Fruit fly (Drosophila melanogaster) whole organism, prepupa: ENCODE data around the gene CG31550.

Source experiments
- CG10631 ChIP-seq: fragments of 200-800 bp; sonication (Bioruptor generic); optimal IDR thresholded peaks from 2 replicates; lab custom pipeline; 2016; ENCODE audit warnings: missing biosample characterization, missing genetic modification characterization
- CG11762 ChIP-seq: fragments of 200-800 bp; sonication (Bioruptor generic); optimal IDR thresholded peaks from 3 replicates; lab custom pipeline; 2016; ENCODE audit warnings: missing biosample characterization, missing genetic modification characterization; ENCODE audit not compliant: insufficient read depth
- CG6163 ChIP-seq: fragments of 200-800 bp; sonication (Bioruptor generic); IDR thresholded peaks from 3 replicates; pipeline ENCODE4 v1.3.6; 2022; ENCODE audit warnings: missing biosample characterization, missing genetic modification characterization
- CG6276 ChIP-seq: fragments of 200-800 bp; sonication (Bioruptor generic); optimal IDR thresholded peaks from 2 replicates; lab custom pipeline; 2017; ENCODE audit warnings: missing biosample characterization, mild to moderate bottlenecking, missing genetic modification characterization
- CG6808 ChIP-seq: fragments of 200-800 bp; sonication (Bioruptor generic); optimal IDR thresholded peaks from 3 replicates; lab custom pipeline; 2017; ENCODE audit warnings: missing biosample characterization, missing genetic modification characterization, mild to moderate bottlenecking, moderate library complexity, missing genetic modification reagents
- CG6854 ChIP-seq: fragments of 200-800 bp; sonication (Bioruptor generic); optimal IDR thresholded peaks from 2 replicates; lab custom pipeline; 2017; ENCODE audit warnings: missing biosample characterization, mild to moderate bottlenecking, missing genetic modification characterization
- CG8632 ChIP-seq: fragments of 200-800 bp; sonication (Bioruptor generic); optimal IDR thresholded peaks from 3 replicates; lab custom pipeline; 2016; ENCODE audit warnings: missing biosample characterization, missing genetic modification characterization
- CG9139 ChIP-seq: fragments of 200-800 bp; sonication (Bioruptor generic); optimal IDR thresholded peaks from 3 replicates; lab custom pipeline; 2017; ENCODE audit warnings: missing biosample characterization, mild to moderate bottlenecking, missing genetic modification characterization
- Eip75B ChIP-seq: fragments of 200-800 bp; sonication (Bioruptor generic); optimal IDR thresholded peaks from 3 replicates; lab custom pipeline; 2016; ENCODE audit warnings: missing biosample characterization, missing genetic modification characterization
- Eip78C ChIP-seq: fragments of 200-800 bp; sonication (Bioruptor generic); peaks from one replicate; lab custom pipeline; 2016; ENCODE audit warnings: missing biosample characterization, missing genetic modification characterization
- Eip93F ChIP-seq: fragments of 200-800 bp; sonication (Bioruptor generic); optimal IDR thresholded peaks from 2 replicates; lab custom pipeline; 2016; ENCODE audit warnings: missing biosample characterization, mild to moderate bottlenecking, missing genetic modification characterization
- Ets96B ChIP-seq: fragments of 200-800 bp; optimal IDR thresholded peaks from 2 replicates; lab custom pipeline; 2019; ENCODE audit warnings: missing biosample characterization, mild to moderate bottlenecking, missing genetic modification characterization, moderate library complexity
- Hr38 ChIP-seq: sonication (Bioruptor generic); optimal IDR thresholded peaks from 2 replicates; lab custom pipeline; 2016; ENCODE audit warnings: missing biosample characterization, missing genetic modification characterization
- Hr39 ChIP-seq: fragments of 200-800 bp; sonication (Bioruptor generic); optimal IDR thresholded peaks from 2 replicates; lab custom pipeline; 2016; ENCODE audit warnings: missing biosample characterization, missing genetic modification characterization
- Sox14 ChIP-seq: fragments of 200-800 bp; sonication (Bioruptor generic); optimal IDR thresholded peaks from 3 replicates; lab custom pipeline; 2016; ENCODE audit warnings: missing biosample characterization, missing genetic modification characterization
- achi ChIP-seq: fragments of 200-800 bp; sonication (Bioruptor generic); optimal IDR thresholded peaks from 3 replicates; lab custom pipeline; 2016; ENCODE audit warnings: missing biosample characterization, missing genetic modification characterization
- acj6 ChIP-seq: fragments of 200-800 bp; sonication (Bioruptor generic); optimal IDR thresholded peaks from 3 replicates; lab custom pipeline; 2016; ENCODE audit warnings: missing biosample characterization, missing genetic modification characterization
- eg ChIP-seq: fragments of 200-800 bp; sonication (Bioruptor generic); IDR thresholded peaks from 3 replicates; pipeline ENCODE4 v1.3.6; 2022; ENCODE audit warnings: missing biosample characterization, missing genetic modification characterization
- esn ChIP-seq: fragments of 200-800 bp; sonication (Bioruptor generic); optimal IDR thresholded peaks from 2 replicates; lab custom pipeline; 2016; ENCODE audit warnings: missing biosample characterization, mild to moderate bottlenecking, missing genetic modification characterization, moderate library complexity
- fkh ChIP-seq: fragments of 200-800 bp; sonication (Bioruptor generic); optimal IDR thresholded peaks from 3 replicates; lab custom pipeline; 2017; ENCODE audit warnings: missing biosample characterization, mild to moderate bottlenecking, missing genetic modification characterization, moderate library complexity
- lz ChIP-seq: fragments of 200-800 bp; sonication (Bioruptor generic); optimal IDR thresholded peaks from 3 replicates; lab custom pipeline; 2016; ENCODE audit warnings: missing biosample characterization, missing genetic modification characterization
- salr ChIP-seq, 2 experiments: fragments of 200-800 bp; sonication (Bioruptor generic); optimal IDR thresholded peaks; 3 replicates each; lab custom pipeline; 2016 to 2018; ENCODE audit warnings: missing biosample characterization in 2 of 2, missing genetic modification characterization in 2 of 2, mild to moderate bottlenecking in 1 of 2
- spab ChIP-seq: fragments of 200-800 bp; sonication (Bioruptor generic); optimal IDR thresholded peaks from 2 replicates; lab custom pipeline; 2017; ENCODE audit warnings: missing biosample characterization, mild to moderate bottlenecking, missing genetic modification characterization, missing genetic modification reagents
- ss ChIP-seq, 2 experiments: fragments of 200-800 bp; sonication (Bioruptor generic); optimal IDR thresholded peaks; 2 replicates in 1 of 2; 3 replicates in 1 of 2; lab custom pipeline; 2017 to 2018; ENCODE audit warnings: mild to moderate bottlenecking in 2 of 2, missing biosample characterization in 2 of 2, missing genetic modification characterization in 2 of 2, moderate library complexity in 1 of 2
- svp ChIP-seq: fragments of 200-800 bp; sonication (Bioruptor generic); peaks from one replicate; lab custom pipeline; 2016; ENCODE audit warnings: missing biosample characterization, missing genetic modification characterization
- topi ChIP-seq: fragments of 200-800 bp; sonication (Bioruptor generic); optimal IDR thresholded peaks from 3 replicates; lab custom pipeline; 2016; ENCODE audit warnings: missing biosample characterization, missing genetic modification characterization
- vri ChIP-seq: fragments of 200-800 bp; sonication (Bioruptor generic); optimal IDR thresholded peaks from 3 replicates; lab custom pipeline; 2016; ENCODE audit warnings: missing biosample characterization, mild to moderate bottlenecking, missing genetic modification characterization

The CG31550 gene

DNA sequence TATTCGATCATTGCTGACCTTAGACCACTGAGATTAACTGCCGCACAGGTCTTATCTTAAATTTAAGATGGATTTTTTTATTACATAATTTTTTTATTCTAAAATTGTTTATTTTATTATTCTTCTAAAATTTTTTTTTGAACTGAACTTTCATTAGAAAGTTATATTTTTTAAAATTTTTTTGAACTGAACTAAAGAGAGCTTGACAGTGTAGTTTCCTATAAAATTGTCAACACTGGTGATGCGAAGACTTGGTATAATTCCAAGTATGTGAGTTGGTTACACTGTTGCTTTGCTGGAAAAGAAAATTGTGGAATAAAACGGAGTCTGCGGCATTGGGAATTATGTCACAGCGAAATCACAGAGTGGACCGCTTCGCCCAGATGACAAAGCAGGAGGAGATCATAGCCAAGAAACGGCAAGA, at the start of gene CG31550 (continued):
- TF ChIP-seq CG6854 (peak; percentile 14), topi (GFP tag; lab: Kevin White, UChicago) (peak; percentile 57), CG6276 (GFP tag; lab: Kevin White, UChicago) (no peak), Ets96B (tag; lab: Kevin White, UChicago) (no peak), CG9139 (no peak), esn (GFP tag; lab: Kevin White, UChicago) (peak; percentile 70), svp (GFP tag; lab: Kevin White, UChicago) (no peak)
- TF ChIP-seq, all 60 proteins: peak for 24

- TF ChIP-seq Sox14 (GFP tag; lab: Kevin White, UChicago): peak; percentile 24
- TF ChIP-seq acj6 (GFP tag; lab: Kevin White, UChicago): no peak
- no peak for TF ChIP-seq CG6163 (GFP tag; lab: Robert Waterston, UW)
- TF ChIP-seq fkh (GFP tag; lab: Kevin White, UChicago): peak; percentile 65
- TF ChIP-seq svp (GFP tag; lab: Kevin White, UChicago): no peak
Measured at dm6 chr3R:5438750-5439149, 46.6 kb upstream of the CG31550 start.

DNA sequence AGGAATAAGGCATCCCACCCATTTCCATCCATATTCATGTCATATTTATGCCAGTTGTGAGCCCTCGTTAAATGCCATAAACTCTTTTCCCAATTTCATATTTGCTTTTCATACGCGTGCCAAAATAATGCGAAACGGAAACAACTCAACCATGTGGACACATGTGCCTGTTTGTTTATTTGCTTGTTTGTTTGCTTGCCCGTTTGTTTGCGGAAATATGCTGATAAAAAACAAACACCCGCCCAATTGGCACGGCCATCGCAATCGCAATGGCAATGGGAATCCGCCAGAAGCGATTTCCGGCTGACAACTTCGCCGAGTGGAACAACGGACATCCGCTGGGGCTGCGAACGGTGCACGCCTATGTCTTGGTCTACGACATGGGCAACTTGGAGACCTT, 31.0 kb upstream of the CG31550 start:
- TF ChIP-seq CG11762 (GFP tag; lab: Kevin White, UChicago) (no peak), vri (GFP tag; lab: Kevin White, UChicago) (peak; percentile 13), spab (GFP tag; lab: Kevin White, UChicago) (no peak), Hr38 (GFP tag; lab: Kevin White, UChicago) (no peak), CG8632 (GFP tag; lab: Kevin White, UChicago) (no peak), fkh (GFP tag; lab: Kevin White, UChicago) (no peak), Eip75B (GFP tag; lab: Kevin White, UChicago) (no peak), CG10631 (GFP tag; lab: Kevin White, UChicago) (no peak), CG6808 (GFP tag; lab: Kevin White, UChicago) (no peak), Eip78C (GFP tag; lab: Kevin White, UChicago) (peak; percentile 50)

- TF ChIP-seq Hr39: no peak
- peak; percentile 18 for TF ChIP-seq vri (GFP tag; lab: Kevin White, UChicago)
Measured at dm6 chr3R:5458627-5459026, 26.7 kb upstream of the CG31550 start.

DNA sequence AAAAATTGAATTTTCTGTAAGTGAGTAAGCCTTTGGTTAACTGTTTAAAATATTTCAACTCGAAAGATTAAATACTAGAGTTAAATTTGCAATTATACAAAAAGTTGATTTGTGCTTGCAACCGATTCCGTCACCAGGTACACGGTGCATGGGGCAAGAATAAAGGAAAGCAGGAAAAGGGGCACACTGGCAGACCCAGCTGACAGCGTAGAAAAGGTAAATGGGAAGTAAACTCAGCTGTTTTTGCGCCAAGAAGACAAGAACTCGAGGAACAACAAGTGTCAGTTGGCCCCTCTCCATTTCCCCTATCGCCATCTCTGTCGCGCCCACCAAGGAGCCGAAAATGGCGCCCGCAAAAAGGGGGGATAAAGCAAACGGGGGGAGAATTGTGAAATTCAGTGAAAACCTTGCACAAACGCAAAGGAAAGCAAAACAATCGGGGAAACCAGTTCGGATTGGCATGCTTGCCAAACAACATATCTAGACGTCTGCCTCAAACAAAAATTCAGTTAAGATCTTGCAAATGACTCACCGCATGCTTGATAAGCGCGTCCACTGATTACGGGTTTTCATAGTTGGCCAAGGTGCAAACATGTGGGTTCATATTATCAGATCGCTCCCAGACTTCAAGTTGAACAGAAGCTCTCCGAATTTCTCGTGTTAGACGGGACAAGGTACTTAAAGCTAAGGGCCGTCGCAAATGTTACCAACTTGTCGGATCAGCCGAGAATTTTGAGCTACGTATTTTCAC, 22.0 kb upstream of the CG31550 start:
- peak in 1 of 2 experiments; percentile 37 for TF ChIP-seq ss (GFP tag; optimal IDR thresholded peaks at IDR 0.05; lab: Kevin White, UChicago)
- no peak for TF ChIP-seq svp (GFP tag; lab: Kevin White, UChicago)
- peak; percentile 78 for TF ChIP-seq Eip78C (GFP tag; lab: Kevin White, UChicago)
- TF ChIP-seq esn (GFP tag; lab: Kevin White, UChicago): peak; percentile 23
- 0 out of 3 replicates have a peak, but pooled peaks have one; percentile 15 for TF ChIP-seq eg (GFP tag; lab: Robert Waterston, UW)
- peak; percentile 58 for TF ChIP-seq achi (GFP tag; lab: Kevin White, UChicago)
- TF ChIP-seq Sox14 (GFP tag; lab: Kevin White, UChicago): peak; percentile 32
- peak; percentile 16 for TF ChIP-seq lz (GFP tag; lab: Kevin White, UChicago)
- peak; percentile 29 for TF ChIP-seq CG6854
- no peak for TF ChIP-seq Hr39
- no peak for TF ChIP-seq Hr38 (GFP tag; lab: Kevin White, UChicago)
- no peak for TF ChIP-seq Ets96B (tag; lab: Kevin White, UChicago)

- TF ChIP-seq spab (GFP tag; lab: Kevin White, UChicago) (no peak), Eip93F (no peak), vri (GFP tag; lab: Kevin White, UChicago) (peak; percentile 44), svp (GFP tag; lab: Kevin White, UChicago) (peak; percentile 76), salr (GFP tag; optimal IDR thresholded peaks at IDR 0.05; lab: Kevin White, UChicago) (no peak)
Measured at dm6 chr3R:5464481-5464880, 20.9 kb upstream of the CG31550 start, which contains the start of gene PEK. PEK (minus strand) TSS chr3R:5464753.
